Fruit fly (Drosophila melanogaster) whole organism, prepupa: ENCODE measurements around the gene Atox1.

Experiments used
- Blimp-1 ChIP-seq: fragments of 200-800 bp; sonication (Bioruptor generic); optimal IDR thresholded peaks from 3 replicates; lab custom pipeline; 2017; ENCODE audit warnings: missing biosample characterization, missing genetic modification characterization, mild to moderate bottlenecking, moderate library complexity, missing genetic modification reagents
- CG11902 ChIP-seq: fragments of 200-800 bp; sonication (Bioruptor generic); optimal IDR thresholded peaks from 3 replicates; lab custom pipeline; 2016; ENCODE audit warnings: missing biosample characterization, missing genetic modification characterization
- CG3032 ChIP-seq: fragments of 200-800 bp; optimal IDR thresholded peaks from 2 replicates; lab custom pipeline; 2019; ENCODE audit warnings: missing biosample characterization, mild to moderate bottlenecking, missing genetic modification characterization, moderate library complexity
- CG31627 ChIP-seq: fragments of 200-800 bp; sonication (Bioruptor generic); optimal IDR thresholded peaks from 3 replicates; lab custom pipeline; 2016; ENCODE audit warnings: missing biosample characterization, missing genetic modification characterization
- CG3919 ChIP-seq: fragments of 200-800 bp; sonication (Bioruptor generic); optimal IDR thresholded peaks from 3 replicates; lab custom pipeline; 2016; ENCODE audit warnings: missing biosample characterization, missing genetic modification characterization
- CG6163 ChIP-seq: fragments of 200-800 bp; sonication (Bioruptor generic); IDR thresholded peaks from 3 replicates; pipeline ENCODE4 v1.3.6; 2022; ENCODE audit warnings: missing biosample characterization, missing genetic modification characterization
- CG6276 ChIP-seq: fragments of 200-800 bp; sonication (Bioruptor generic); optimal IDR thresholded peaks from 2 replicates; lab custom pipeline; 2017; ENCODE audit warnings: missing biosample characterization, mild to moderate bottlenecking, missing genetic modification characterization
- CG6808 ChIP-seq: fragments of 200-800 bp; sonication (Bioruptor generic); optimal IDR thresholded peaks from 3 replicates; lab custom pipeline; 2017; ENCODE audit warnings: missing biosample characterization, missing genetic modification characterization, mild to moderate bottlenecking, moderate library complexity, missing genetic modification reagents
- CG7368 ChIP-seq: fragments of 200-800 bp; sonication (Bioruptor generic); optimal IDR thresholded peaks from 3 replicates; lab custom pipeline; 2016; ENCODE audit warnings: missing biosample characterization, missing genetic modification characterization
- Eip75B ChIP-seq: fragments of 200-800 bp; sonication (Bioruptor generic); optimal IDR thresholded peaks from 3 replicates; lab custom pipeline; 2016; ENCODE audit warnings: missing biosample characterization, missing genetic modification characterization
- Eip78C ChIP-seq: fragments of 200-800 bp; sonication (Bioruptor generic); peaks from one replicate; lab custom pipeline; 2016; ENCODE audit warnings: missing biosample characterization, missing genetic modification characterization
- Ets21C ChIP-seq: fragments of 200-800 bp; sonication (Bioruptor generic); optimal IDR thresholded peaks from 3 replicates; lab custom pipeline; 2016; ENCODE audit warnings: missing biosample characterization, missing genetic modification characterization
- Lpt ChIP-seq: fragments of 200-800 bp; sonication (Bioruptor generic); optimal IDR thresholded peaks from 3 replicates; lab custom pipeline; 2016; ENCODE audit warnings: missing biosample characterization, missing genetic modification characterization
- Sox14 ChIP-seq: fragments of 200-800 bp; sonication (Bioruptor generic); optimal IDR thresholded peaks from 3 replicates; lab custom pipeline; 2016; ENCODE audit warnings: missing biosample characterization, missing genetic modification characterization
- Sox15 ChIP-seq: fragments of 200-800 bp; sonication (Bioruptor generic); optimal IDR thresholded peaks from 3 replicates; lab custom pipeline; 2016; ENCODE audit warnings: missing biosample characterization, missing genetic modification characterization
- achi ChIP-seq: fragments of 200-800 bp; sonication (Bioruptor generic); optimal IDR thresholded peaks from 3 replicates; lab custom pipeline; 2016; ENCODE audit warnings: missing biosample characterization, missing genetic modification characterization
- acj6 ChIP-seq: fragments of 200-800 bp; sonication (Bioruptor generic); optimal IDR thresholded peaks from 3 replicates; lab custom pipeline; 2016; ENCODE audit warnings: missing biosample characterization, missing genetic modification characterization
- dac ChIP-seq: fragments of 200-800 bp; sonication (Bioruptor generic); optimal IDR thresholded peaks from 2 replicates; lab custom pipeline; 2017; ENCODE audit warnings: missing biosample characterization, mild to moderate bottlenecking, missing genetic modification characterization
- eg ChIP-seq: fragments of 200-800 bp; sonication (Bioruptor generic); IDR thresholded peaks from 3 replicates; pipeline ENCODE4 v1.3.6; 2022; ENCODE audit warnings: missing biosample characterization, missing genetic modification characterization
- esn ChIP-seq: fragments of 200-800 bp; sonication (Bioruptor generic); optimal IDR thresholded peaks from 2 replicates; lab custom pipeline; 2016; ENCODE audit warnings: missing biosample characterization, mild to moderate bottlenecking, missing genetic modification characterization, moderate library complexity
- fd59A ChIP-seq: fragments of 200-800 bp; sonication (Bioruptor generic); optimal IDR thresholded peaks from 2 replicates; lab custom pipeline; 2017; ENCODE audit warnings: missing biosample characterization, mild to moderate bottlenecking, missing genetic modification characterization, missing genetic modification reagents
- fd85E ChIP-seq: fragments of 200-800 bp; sonication (Bioruptor generic); optimal IDR thresholded peaks from 3 replicates; lab custom pipeline; 2016; ENCODE audit warnings: missing biosample characterization, missing genetic modification characterization
- fkh ChIP-seq: fragments of 200-800 bp; sonication (Bioruptor generic); optimal IDR thresholded peaks from 3 replicates; lab custom pipeline; 2017; ENCODE audit warnings: missing biosample characterization, mild to moderate bottlenecking, missing genetic modification characterization, moderate library complexity
- lz ChIP-seq: fragments of 200-800 bp; sonication (Bioruptor generic); optimal IDR thresholded peaks from 3 replicates; lab custom pipeline; 2016; ENCODE audit warnings: missing biosample characterization, missing genetic modification characterization
- pdm3 ChIP-seq: fragments of 200-800 bp; sonication (Bioruptor generic); optimal IDR thresholded peaks from 3 replicates; lab custom pipeline; 2016; ENCODE audit warnings: missing biosample characterization, missing genetic modification characterization
- spab ChIP-seq: fragments of 200-800 bp; sonication (Bioruptor generic); optimal IDR thresholded peaks from 2 replicates; lab custom pipeline; 2017; ENCODE audit warnings: missing biosample characterization, mild to moderate bottlenecking, missing genetic modification characterization, missing genetic modification reagents
- svp ChIP-seq: fragments of 200-800 bp; sonication (Bioruptor generic); peaks from one replicate; lab custom pipeline; 2016; ENCODE audit warnings: missing biosample characterization, missing genetic modification characterization
- vri ChIP-seq: fragments of 200-800 bp; sonication (Bioruptor generic); optimal IDR thresholded peaks from 3 replicates; lab custom pipeline; 2016; ENCODE audit warnings: missing biosample characterization, mild to moderate bottlenecking, missing genetic modification characterization

Gene Atox1

DNA sequence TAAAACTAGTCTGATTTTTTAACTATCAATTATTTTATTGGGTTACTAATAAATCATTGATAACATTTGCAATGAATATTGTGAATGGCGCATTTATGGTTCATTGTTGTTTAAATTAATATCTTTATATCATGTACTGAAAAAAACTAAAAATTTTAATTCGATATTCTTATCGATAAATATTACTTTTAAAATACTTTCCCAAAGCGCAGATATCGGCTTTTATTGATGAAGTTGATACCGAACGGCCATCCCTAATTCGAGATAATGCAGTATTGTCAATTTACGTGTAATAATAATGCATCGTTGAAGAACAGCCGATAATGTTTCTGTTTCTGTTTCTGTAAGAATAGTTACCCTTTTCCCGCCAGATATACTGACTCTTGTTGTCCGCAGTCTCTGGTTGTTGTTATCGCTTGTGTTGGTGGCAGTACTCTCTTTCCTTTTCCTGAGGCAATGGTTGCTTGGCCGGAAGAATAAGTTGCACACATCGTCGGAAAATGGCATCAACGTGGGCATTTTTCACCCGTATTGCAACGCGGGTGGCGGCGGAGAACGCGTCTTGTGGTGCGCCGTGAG is 14.7 kb upstream of the Atox1 start:
- peak; percentile 38 for TF ChIP-seq esn (GFP tag; lab: Kevin White, UChicago)
- TF ChIP-seq Eip78C (GFP tag; lab: Kevin White, UChicago): peak; percentile 55
- no peak for TF ChIP-seq lz (GFP tag; lab: Kevin White, UChicago)

DNA sequence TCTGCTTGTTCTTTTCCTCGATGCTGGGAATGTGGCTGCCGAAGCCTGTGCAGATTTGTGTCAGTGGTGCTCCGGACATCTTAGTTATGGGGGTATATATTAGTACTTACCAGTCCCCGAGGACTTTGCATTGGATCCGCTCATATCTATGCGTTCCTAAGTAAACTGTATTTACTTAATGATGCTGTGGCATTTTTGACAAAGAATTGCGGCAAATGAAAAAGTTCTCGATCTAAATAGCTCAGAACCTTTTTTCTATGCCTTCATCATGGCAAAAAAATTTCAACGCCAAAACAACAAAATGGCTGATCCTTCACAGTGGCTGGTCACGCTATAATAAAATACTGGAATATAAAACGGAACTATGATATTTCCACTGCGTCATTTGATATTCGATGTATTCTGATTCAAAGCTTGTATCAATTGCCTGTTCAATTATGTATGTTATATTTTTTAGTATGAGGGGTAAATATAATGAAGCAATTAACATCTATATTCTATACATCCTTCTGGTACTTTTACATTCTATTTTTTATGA is 6.6 kb upstream of the Atox1 start, which contains the start of gene MED1:
Gene MED1 (minus strand): TSS at position 295 of the 538 bp plus-strand sequence.
- TF ChIP-seq Blimp-1 (GFP tag; lab: Kevin White, UChicago) (no peak), CG31627 (GFP tag; lab: Kevin White, UChicago) (peak; percentile 43), eg (GFP tag; lab: Robert Waterston, UW) (peak; percentile 15; the same call in 1 of the 3 replicates), Ets21C (peak; percentile 5), spab (GFP tag; lab: Kevin White, UChicago) (no peak)
- TF ChIP-seq, all 60 proteins: peak for 3

DNA sequence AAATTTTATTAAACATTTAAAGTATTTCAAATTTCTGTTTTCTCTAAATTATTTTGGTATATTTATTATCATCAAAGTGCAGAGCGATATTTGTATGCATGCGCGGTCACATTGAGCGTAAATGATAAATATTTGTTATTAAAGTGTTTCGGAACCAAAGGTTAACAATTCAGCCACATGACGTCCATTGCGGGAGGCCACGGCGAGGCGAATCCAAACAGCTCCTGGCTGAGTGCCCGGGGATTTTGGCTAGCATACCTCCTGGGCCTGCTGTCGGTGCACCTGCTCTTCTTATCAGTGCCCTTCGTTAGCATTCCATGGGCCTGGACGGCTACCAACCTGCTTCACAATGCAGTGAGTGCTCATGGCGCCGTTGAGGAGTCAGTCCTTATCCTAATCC is 5.6 kb upstream of the Atox1 start, which contains the start of gene ORMDL:
Gene ORMDL (plus strand): TSS at position 98 of the 400 bp plus-strand sequence.
- no peak for TF ChIP-seq Blimp-1 (GFP tag; lab: Kevin White, UChicago)
- TF ChIP-seq CG11902 (GFP tag; lab: Kevin White, UChicago): no peak
- TF ChIP-seq svp (GFP tag; lab: Kevin White, UChicago): peak; percentile 66

DNA sequence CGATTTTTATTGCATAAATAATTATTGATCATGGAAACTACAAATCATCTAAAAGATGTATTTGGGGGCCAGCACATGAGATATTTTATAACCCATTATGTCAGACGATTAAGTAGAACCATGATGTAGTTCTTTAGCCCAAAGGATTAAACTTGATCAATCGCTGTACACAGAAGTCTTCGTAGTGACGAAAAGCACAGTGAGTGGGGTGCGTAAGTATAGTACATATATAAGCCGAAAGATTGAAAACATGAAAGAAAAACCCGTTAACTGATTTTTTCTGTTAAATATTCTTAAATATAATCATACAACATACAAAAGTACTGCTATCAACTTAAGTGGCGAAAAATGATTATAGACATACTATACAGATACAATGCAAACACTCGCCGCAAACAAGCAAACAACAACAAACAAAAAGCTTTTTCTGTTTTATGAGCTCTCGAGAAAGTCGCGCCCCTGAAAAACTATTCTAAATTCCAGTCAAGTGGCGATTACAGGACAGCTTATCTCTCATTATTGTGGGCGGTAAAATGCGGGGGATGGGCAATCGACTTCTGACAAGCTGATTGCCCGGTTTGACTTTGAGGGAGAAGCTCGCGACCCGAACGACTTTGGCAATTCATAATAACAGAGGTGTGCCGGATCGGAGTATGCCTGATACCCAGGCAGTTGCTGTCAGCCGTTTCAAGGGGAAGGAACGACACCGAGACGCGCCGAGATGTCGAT is 4.4 kb upstream of the Atox1 start, which contains the start of gene CG32444:
Gene CG32444 (plus strand): TSS at position 683 of the 729 bp plus-strand sequence.
- peak; percentile 94 for TF ChIP-seq svp (GFP tag; lab: Kevin White, UChicago)
- TF ChIP-seq CG11902 (GFP tag; lab: Kevin White, UChicago): no peak
- TF ChIP-seq CG6163 (GFP tag; lab: Robert Waterston, UW): no peak
- peak; percentile 46 for TF ChIP-seq Eip78C (GFP tag; lab: Kevin White, UChicago)
- TF ChIP-seq CG3919: no peak
- no peak for TF ChIP-seq acj6 (GFP tag; lab: Kevin White, UChicago)

DNA sequence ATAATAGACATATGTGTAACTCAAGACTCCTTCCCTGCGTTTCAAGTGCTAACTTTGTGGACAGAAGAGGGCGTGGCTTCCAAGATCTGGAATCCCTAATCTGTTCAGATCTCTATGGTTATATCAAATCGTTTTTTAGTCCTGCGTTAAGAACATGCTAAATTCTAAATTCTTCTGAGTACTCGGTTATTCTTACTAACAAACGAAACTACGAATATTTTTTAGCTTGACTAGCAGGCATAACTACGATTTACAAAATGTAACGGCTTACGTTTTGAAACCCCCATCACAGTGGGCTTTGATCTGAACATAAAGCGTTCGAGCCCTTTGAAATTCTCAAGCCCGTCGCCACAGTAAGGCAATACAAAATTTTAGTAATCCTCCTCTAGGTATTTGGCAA is 1.7 kb upstream of the Atox1 start, which contains the start of gene CG32445:
Gene CG32445 (plus strand): TSS at position 301 of the 400 bp plus-strand sequence.
- no peak for TF ChIP-seq Sox15 (GFP tag; lab: Kevin White, UChicago)
- TF ChIP-seq lz (GFP tag; lab: Kevin White, UChicago): no peak
- no peak for TF ChIP-seq Blimp-1 (GFP tag; lab: Kevin White, UChicago)
- TF ChIP-seq Sox14 (GFP tag; lab: Kevin White, UChicago): no peak
- no peak for TF ChIP-seq eg (GFP tag; lab: Robert Waterston, UW)
- TF ChIP-seq CG7368 (GFP tag; lab: Kevin White, UChicago): no peak
- TF ChIP-seq CG3032 (tag; lab: Kevin White, UChicago): no peak
- TF ChIP-seq fd59A (GFP tag; lab: Kevin White, UChicago): no peak
- TF ChIP-seq spab (GFP tag; lab: Kevin White, UChicago): no peak
- TF ChIP-seq CG3919: no peak
- TF ChIP-seq Eip75B (GFP tag; lab: Kevin White, UChicago): no peak
- no peak for TF ChIP-seq dac
- TF ChIP-seq CG11902 (GFP tag; lab: Kevin White, UChicago): no peak

DNA sequence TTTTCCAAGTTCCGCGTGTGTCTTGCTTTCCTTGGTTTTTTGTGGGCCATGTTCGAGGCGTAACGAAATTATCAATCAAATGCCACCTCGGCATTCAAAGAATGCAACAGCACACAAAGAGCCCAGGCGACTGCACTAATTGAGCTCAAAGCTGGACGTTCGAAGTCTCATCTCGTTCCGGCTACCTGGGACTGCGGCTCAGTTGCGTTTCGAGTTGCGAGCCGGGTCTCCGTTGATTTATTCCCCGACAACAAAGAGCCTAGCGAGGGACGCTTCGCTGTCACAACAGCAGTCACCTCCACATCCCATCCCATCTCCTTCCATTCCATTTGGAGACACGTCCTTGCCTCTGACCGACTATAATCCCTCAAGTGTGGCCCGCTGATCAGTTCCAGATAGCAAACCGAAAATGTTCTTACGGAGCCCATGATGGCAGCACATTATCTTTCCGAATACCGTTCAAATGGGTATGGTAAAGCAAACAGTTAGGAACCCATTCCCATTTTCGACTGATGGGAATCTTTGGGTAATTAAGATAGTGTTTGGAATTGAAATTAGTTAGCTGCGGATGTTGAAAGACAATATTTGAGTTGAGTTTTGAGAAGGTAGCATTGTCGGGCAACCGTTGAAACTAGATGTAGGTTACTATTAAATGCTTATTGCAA is 2.2 kb downstream of the Atox1 start:
- TF ChIP-seq fd85E (GFP tag; lab: Kevin White, UChicago): no peak
- TF ChIP-seq svp (GFP tag; lab: Kevin White, UChicago): peak; percentile 12
- TF ChIP-seq Eip78C (GFP tag; lab: Kevin White, UChicago): peak; percentile 36
- TF ChIP-seq Ets21C: no peak
- TF ChIP-seq, all 60 proteins: peak for 2

DNA sequence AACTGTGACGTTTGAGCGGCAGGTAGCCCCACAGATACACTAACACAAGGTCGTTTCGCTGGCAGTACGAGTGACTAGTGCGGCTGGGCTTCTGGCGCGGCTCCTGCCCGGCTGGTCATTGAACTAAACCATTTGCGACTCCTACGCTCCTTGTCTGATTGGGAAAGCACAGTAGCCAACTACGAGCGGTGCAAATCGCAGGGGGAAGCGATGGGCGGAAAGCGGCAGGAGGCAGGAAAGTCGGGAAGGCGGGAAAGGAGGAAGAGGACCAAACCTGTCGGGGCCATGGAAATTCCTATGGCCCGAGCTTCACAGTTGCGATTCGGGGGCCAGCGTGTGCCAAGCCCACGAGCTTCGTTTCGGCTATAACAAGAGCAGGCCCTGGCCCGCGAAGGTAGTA is 3.4 kb downstream of the Atox1 start:
- TF ChIP-seq Lpt (GFP tag; lab: Kevin White, UChicago) (peak; percentile 57), CG6808 (GFP tag; lab: Kevin White, UChicago) (no peak), CG6276 (no peak), spab (GFP tag; lab: Kevin White, UChicago) (no peak), achi (no peak), eg (GFP tag; lab: Robert Waterston, UW) (0 out of 3 replicates have a peak, but pooled peaks have one; percentile 26), Eip78C (GFP tag; lab: Kevin White, UChicago) (peak; percentile 46), svp (GFP tag; lab: Kevin White, UChicago) (peak; percentile 5), CG6163 (GFP tag; lab: Robert Waterston, UW) (0 out of 3 replicates have a peak, but pooled peaks have one; percentile 8), fd59A (GFP tag; lab: Kevin White, UChicago) (no peak), vri (GFP tag; lab: Kevin White, UChicago) (no peak), pdm3 (GFP tag; lab: Kevin White, UChicago) (no peak), CG7368 (GFP tag; lab: Kevin White, UChicago) (no peak), fkh (GFP tag; lab: Kevin White, UChicago) (no peak), Ets21C (no peak)
